Worm (Caenorhabditis elegans) whole organism, dauer: ENCODE results near the gene K06A9.2.

Experiments used
- unc-62 ChIP-seq: sonication (generic microtip); optimal IDR thresholded peaks from 2 replicates; lab custom pipeline; 2017; ENCODE audit warnings: missing biosample characterization, missing genetic modification reagents, missing genetic modification characterization

Gene K06A9.2

ce11 chrX:1517519-1517918 is 18.6 kb upstream of the K06A9.2 start:
- TF ChIP-seq unc-62 (GFP tag; lab: Kevin White, UChicago): no peak

- TF ChIP-seq unc-62 (GFP tag; lab: Kevin White, UChicago): no peak
These were observed 14.8 kb upstream of the K06A9.2 start, which contains the start of gene toca-1 for ce11 chrX:1521387-1521786. Gene toca-1 (minus strand): TSS chrX:1521487.

ce11 chrX:1522068-1522467 is 14.1 kb upstream of the K06A9.2 start:
- no peak for TF ChIP-seq unc-62 (GFP tag; lab: Kevin White, UChicago)

- no peak for TF ChIP-seq unc-62 (GFP tag; lab: Kevin White, UChicago)
These were observed 12.9 kb upstream of the K06A9.2 start for ce11 chrX:1523272-1523671.

- no peak for TF ChIP-seq unc-62 (GFP tag; lab: Kevin White, UChicago)
These were observed 11.6 kb upstream of the K06A9.2 start for ce11 chrX:1524559-1524958.

ce11 chrX:1525511-1526172 is 10.5 kb upstream of the K06A9.2 start:
- no peak for TF ChIP-seq unc-62 (GFP tag; lab: Kevin White, UChicago)

- no peak for TF ChIP-seq unc-62 (GFP tag; lab: Kevin White, UChicago)
These were observed 8.8 kb upstream of the K06A9.2 start for ce11 chrX:1527338-1527737.

- TF ChIP-seq unc-62 (GFP tag; lab: Kevin White, UChicago): no peak
These were observed 8.1 kb upstream of the K06A9.2 start for ce11 chrX:1528107-1528506.

- no peak for TF ChIP-seq unc-62 (GFP tag; lab: Kevin White, UChicago)
These were observed 7.2 kb upstream of the K06A9.2 start for ce11 chrX:1529013-1529412.

- no peak for TF ChIP-seq unc-62 (GFP tag; lab: Kevin White, UChicago)
These were observed 905 bp upstream of the K06A9.2 start, which contains the start of gene K06A9.3 for ce11 chrX:1535261-1535660. Gene K06A9.3 (minus strand): TSS chrX:1535361.

ce11 chrX:1538830-1539229 is 2.7 kb downstream of the K06A9.2 start:
- TF ChIP-seq unc-62 (GFP tag; lab: Kevin White, UChicago): no peak

- no peak for TF ChIP-seq unc-62 (GFP tag; lab: Kevin White, UChicago)
These were observed 4.9 kb downstream of the K06A9.2 start for ce11 chrX:1541072-1541471.

ce11 chrX:1543432-1543831 is 7.3 kb downstream of the K06A9.2 start:
- TF ChIP-seq unc-62 (GFP tag; lab: Kevin White, UChicago): no peak

- TF ChIP-seq unc-62 (GFP tag; lab: Kevin White, UChicago): no peak
These were observed 10.9 kb downstream of the K06A9.2 start, which contains the start of gene K06A9.1 for ce11 chrX:1546878-1547555. Gene K06A9.1 (plus strand): TSS chrX:1547505.

ce11 chrX:1549095-1549494 is 12.9 kb downstream of the K06A9.2 start:
- TF ChIP-seq unc-62 (GFP tag; lab: Kevin White, UChicago): no peak

- TF ChIP-seq unc-62 (GFP tag; lab: Kevin White, UChicago): no peak
These were observed 20.8 kb downstream of the K06A9.2 start for ce11 chrX:1556917-1557316.

- TF ChIP-seq unc-62 (GFP tag; lab: Kevin White, UChicago): no peak
These were observed 32.2 kb downstream of the K06A9.2 start, which contains the start of gene H02F09.3 for ce11 chrX:1568377-1568776. Gene H02F09.3 (plus strand): TSS chrX:1568677.
